Fruit fly (Drosophila melanogaster): ENCODE measurements around the gene oc.

The oc gene

DNA sequence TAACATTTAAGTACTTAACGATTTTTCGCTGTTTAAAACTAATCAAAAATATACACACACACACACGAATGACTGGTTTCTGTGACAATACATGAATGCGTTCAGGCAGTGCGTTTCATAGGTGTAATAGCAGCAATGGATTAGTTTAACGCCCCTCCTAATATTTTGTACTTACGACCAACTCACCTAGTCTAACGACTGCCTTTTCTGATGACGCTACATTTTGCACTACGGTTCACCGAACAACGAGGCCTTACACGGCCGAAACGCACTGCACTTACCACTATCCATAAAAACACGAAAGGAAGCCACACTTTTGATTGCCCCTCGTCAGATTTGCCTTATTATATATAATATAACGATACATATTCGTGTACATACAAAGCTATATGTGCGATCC, 49.3 kb downstream of the oc start (continued):
- TF ChIP-seq CG17361 (GFP tag; IDR thresholded peaks at IDR 0.05) (no peak), luna (GFP tag; optimal IDR thresholded peaks at IDR 0.05) (no peak), slbo (GFP tag; IDR thresholded peaks at IDR 0.05) (0 out of 2 replicates have a peak, but pooled peaks have one; percentile 29), CG11247 (GFP tag; IDR thresholded peaks at IDR 0.05) (0 out of 2 replicates have a peak, but pooled peaks have one; percentile 28), CG17328 (GFP tag; IDR thresholded peaks at IDR 0.05) (peak; percentile 64), klu (GFP tag; IDR thresholded peaks at IDR 0.05) (no peak), lov (optimal IDR thresholded peaks at IDR 0.05) (no peak), lov (GFP tag; IDR thresholded peaks at IDR 0.05) (0 out of 3 replicates have a peak, but pooled peaks have one; percentile 47), otp (GFP tag; IDR thresholded peaks at IDR 0.05) (0 out of 3 replicates have a peak, but pooled peaks have one; percentile 44), zfh1 (GFP tag; IDR thresholded peaks at IDR 0.05) (peak; percentile 63), CG16815 (GFP tag; optimal IDR thresholded peaks at IDR 0.05) (peak; percentile 17), CG7357 (GFP tag; IDR thresholded peaks at IDR 0.05) (peak; percentile 36; the same call in 1 of the 3 replicates), MTF-1 (GFP tag; optimal IDR thresholded peaks at IDR 0.05; ENCODE audit: borderline replicate concordance) (no peak), en (GFP tag; optimal IDR thresholded peaks at IDR 0.05) (no peak), chif (GFP tag; optimal IDR thresholded peaks at IDR 0.05) (peak; percentile 26 to 51), peb (GFP tag; IDR thresholded peaks at IDR 0.05) (0 out of 2 replicates have a peak, but pooled peaks have one; percentile 18), BtbVII (GFP tag; optimal IDR thresholded peaks at IDR 0.05) (no peak), Oli (tag; optimal IDR thresholded peaks at IDR 0.05) (peak; percentile 47), Med (GFP tag) (peak; percentile 89), hkb (optimal IDR thresholded peaks at IDR 0.05) (no peak), hkb (GFP tag; IDR thresholded peaks at IDR 0.05) (peak; percentile 63; the same call in 1 of the 2 replicates), az2 (GFP tag; optimal IDR thresholded peaks at IDR 0.05) (peak; percentile 39), btn (GFP tag; optimal IDR thresholded peaks at IDR 0.05) (no peak), Side (GFP tag; optimal IDR thresholded peaks at IDR 0.05) (no peak), CG18764 (GFP tag; optimal IDR thresholded peaks at IDR 0.05) (peak; percentile 4), CG10431 (GFP tag; optimal IDR thresholded peaks at IDR 0.05) (no peak), ara (GFP tag; IDR thresholded peaks at IDR 0.05) (peak; percentile 34; the same call in 1 of the 2 replicates), Atf-2 (GFP tag; optimal IDR thresholded peaks at IDR 0.05) (peak; percentile 6), CG14014 (GFP tag; IDR thresholded peaks at IDR 0.05) (peak; percentile 44; the same call in 1 of the 2 replicates), CG7987 (GFP tag; optimal IDR thresholded peaks at IDR 0.05) (no peak), NC2α (GFP tag; optimal IDR thresholded peaks at IDR 0.05) (no peak), sob (GFP tag; IDR thresholded peaks at IDR 0.05) (0 out of 2 replicates have a peak, but pooled peaks have one; percentile 22), sim (GFP tag; IDR thresholded peaks at IDR 0.05) (peak; percentile 25; the same call in 1 of the 2 replicates), zf30C (GFP tag; optimal IDR thresholded peaks at IDR 0.05) (no peak), CG13123 (GFP tag; optimal IDR thresholded peaks at IDR 0.05) (no peak), ranshi (GFP tag; IDR thresholded peaks at IDR 0.05) (0 out of 2 replicates have a peak, but pooled peaks have one; percentile 30), pnt (GFP tag; optimal IDR thresholded peaks at IDR 0.05) (peak; percentile 0), zen2 (GFP tag; IDR thresholded peaks at IDR 0.05; ENCODE audit: partially characterized antibody) (no peak), tin (GFP tag; optimal IDR thresholded peaks at IDR 0.05) (peak; percentile 21), CG9727 (GFP tag; optimal IDR thresholded peaks at IDR 0.05) (peak; percentile 22), dpn (GFP tag; optimal IDR thresholded peaks at IDR 0.05) (peak in 1 of 2 experiments; percentile 47), ERR (GFP tag; optimal IDR thresholded peaks at IDR 0.05) (no peak), CG14860 (GFP tag; IDR thresholded peaks at IDR 0.05; ENCODE audit: partially characterized antibody) (no peak), Awh (GFP tag; IDR thresholded peaks at IDR 0.05) (0 out of 2 replicates have a peak, but pooled peaks have one; percentile 30), ems (GFP tag; optimal IDR thresholded peaks at IDR 0.05) (peak; percentile 23), ci (GFP tag; IDR thresholded peaks at IDR 0.05) (0 out of 3 replicates have a peak, but pooled peaks have one; percentile 45), esg (GFP tag; conservative IDR thresholded peaks at IDR 0.05) (0 out of 2 replicates have a peak, but pooled peaks have one; percentile 28), croc (GFP tag; conservative IDR thresholded peaks at IDR 0.05) (peak; percentile 45; the same call in 1 of the 3 replicates), jigr1 (GFP tag; IDR thresholded peaks at IDR 0.05) (no peak), trh (GFP tag; optimal IDR thresholded peaks at IDR 0.05) (no peak), Dp (GFP tag; optimal IDR thresholded peaks at IDR 0.05) (no peak), CG10654 (GFP tag; optimal IDR thresholded peaks at IDR 0.05) (peak; percentile 19)
